Worm (Caenorhabditis elegans) whole organism, L1 larva: ENCODE measurements around the gene F25B4.4.
A peak's percentile ranks its signal among the peaks of the same experiment; 100 is the strongest.

ENCODE experiments used
- C04F5.9 ChIP-seq: sonication (generic microtip); optimal IDR thresholded peaks from 2 replicates; lab custom pipeline; 2016; ENCODE audit warnings: missing genetic modification characterization, missing compliant biosample characterization
- C16A3.4 ChIP-seq: fragments of 150-350 bp; optimal IDR thresholded peaks from 2 replicates; lab custom pipeline; 2014; ENCODE audit warnings: missing biosample characterization, missing genetic modification characterization
- C34B4.2 ChIP-seq: sonication (generic microtip); optimal IDR thresholded peaks from 2 replicates; lab custom pipeline; 2017; ENCODE audit warnings: mild to moderate bottlenecking, missing genetic modification characterization, missing compliant biosample characterization
- F16B12.6 ChIP-seq: fragments of 150-350 bp; optimal IDR thresholded peaks from 2 replicates; lab custom pipeline; 2014; ENCODE audit warnings: missing biosample characterization, missing genetic modification characterization
- Y116A8C.19 ChIP-seq: sonication (generic microtip); optimal IDR thresholded peaks from 2 replicates; lab custom pipeline; 2016; ENCODE audit warnings: missing compliant biosample characterization, missing genetic modification characterization, borderline replicate concordance
- aha-1 ChIP-seq: fragments of 150-350 bp; optimal IDR thresholded peaks from 2 replicates; lab custom pipeline; 2014; ENCODE audit warnings: missing biosample characterization, missing genetic modification characterization
- alr-1 ChIP-seq: fragments of 200-800 bp; sonication (Bioruptor generic); optimal IDR thresholded peaks from 2 replicates; lab custom pipeline; 2018; ENCODE audit warnings: borderline replicate concordance, mild to moderate bottlenecking, missing genetic modification characterization, missing compliant biosample characterization
- blmp-1 ChIP-seq: fragments of 150-350 bp; optimal IDR thresholded peaks from 2 replicates; lab custom pipeline; 2014; ENCODE audit warnings: missing biosample characterization, missing genetic modification characterization
- ceh-88 ChIP-seq: fragments of 200-800 bp; sonication (Bioruptor generic); IDR thresholded peaks from 2 replicates; pipeline ENCODE4 v1.3.6; 2022; ENCODE audit warnings: missing genetic modification characterization, missing compliant biosample characterization
- efl-1 ChIP-seq, 4 experiments: fragments of 150-350 bp; optimal IDR thresholded peaks in 3 of 4; peaks in 1 of 4; 1 replicate in 1 of 4; 2 replicates in 3 of 4; lab custom pipeline; 2014; ENCODE audit warnings: missing biosample characterization in 2 of 4, missing genetic modification characterization in 2 of 4, missing genetic modification reagents in 2 of 4
- egl-13 ChIP-seq: sonication (generic microtip); optimal IDR thresholded peaks from 2 replicates; lab custom pipeline; 2016; ENCODE audit warnings: missing genotype, missing genetic modification reagents, missing genetic modification characterization, missing compliant biosample characterization
- egl-27 ChIP-seq, 2 experiments: fragments of 150-350 bp in 1 of 2; sonication (generic microtip); optimal IDR thresholded peaks; 3 replicates each; lab custom pipeline; 2017 to 2018; ENCODE audit warnings: missing biosample characterization in 2 of 2, missing genetic modification characterization in 2 of 2, missing genetic modification reagents in 2 of 2
- elt-2 ChIP-seq: sonication (generic microtip); optimal IDR thresholded peaks from 2 replicates; lab custom pipeline; 2016; ENCODE audit warnings: missing genetic modification characterization, mild to moderate bottlenecking, inconsistent platforms, missing compliant biosample characterization, missing genetic modification reagents
- elt-3 ChIP-seq, 6 experiments: fragments of 150-350 bp in 1 of 6; sonication (generic microtip); optimal IDR thresholded peaks; 2 replicates each; lab custom pipeline; 2017 to 2018; ENCODE audit warnings: missing biosample characterization in 6 of 6, missing genetic modification characterization in 6 of 6, inconsistent platforms in 1 of 6
- ets-5 ChIP-seq: fragments of 200-800 bp; sonication (Bioruptor generic); IDR thresholded peaks from 2 replicates; pipeline ENCODE4 v1.3.6; 2022; ENCODE audit warnings: missing genetic modification characterization, missing compliant biosample characterization
- fkh-10 ChIP-seq: sonication (generic microtip); optimal IDR thresholded peaks from 2 replicates; lab custom pipeline; 2017; ENCODE audit warnings: missing biosample characterization, missing genetic modification reagents, missing genetic modification characterization
- fkh-4 ChIP-seq: sonication (generic microtip); optimal IDR thresholded peaks from 2 replicates; lab custom pipeline; 2016; ENCODE audit warnings: missing compliant biosample characterization, missing genetic modification characterization, borderline replicate concordance
- fkh-8 ChIP-seq: sonication (generic microtip); optimal IDR thresholded peaks from 2 replicates; lab custom pipeline; 2016; ENCODE audit warnings: mild to moderate bottlenecking, missing genetic modification characterization, missing compliant biosample characterization
- fos-1 ChIP-seq: fragments of 150-350 bp; optimal IDR thresholded peaks from 2 replicates; lab custom pipeline; 2014; ENCODE audit warnings: missing biosample characterization, missing genetic modification characterization
- grh-1 ChIP-seq: fragments of 200-800 bp; sonication (Bioruptor generic); IDR thresholded peaks from 2 replicates; pipeline ENCODE4 v1.3.6; 2022; ENCODE audit warnings: missing genetic modification reagents, missing genetic modification characterization, missing compliant biosample characterization
- hlh-17 ChIP-seq: fragments of 200-800 bp; sonication (Bioruptor generic); optimal IDR thresholded peaks from 2 replicates; lab custom pipeline; 2018; ENCODE audit warnings: missing genetic modification characterization, mild to moderate bottlenecking, missing compliant biosample characterization, moderate library complexity, borderline replicate concordance
- hlh-4 ChIP-seq: sonication (generic microtip); optimal IDR thresholded peaks from 2 replicates; lab custom pipeline; 2016; ENCODE audit warnings: mild to moderate bottlenecking, missing genetic modification characterization, missing compliant biosample characterization
- irx-1 ChIP-seq: sonication (generic microtip); optimal IDR thresholded peaks from 2 replicates; lab custom pipeline; 2016; ENCODE audit warnings: missing genetic modification characterization, missing compliant biosample characterization
- jun-1 ChIP-seq: fragments of 150-350 bp; optimal IDR thresholded peaks from 2 replicates; lab custom pipeline; 2014; ENCODE audit warnings: missing biosample characterization, missing genetic modification reagents, missing genetic modification characterization
- lin-13 ChIP-seq: fragments of 150-350 bp; optimal IDR thresholded peaks from 2 replicates; lab custom pipeline; 2014; ENCODE audit warnings: missing biosample characterization, missing genetic modification reagents, missing genetic modification characterization
- lin-15B ChIP-seq: fragments of 150-350 bp; sonication (generic microtip); optimal IDR thresholded peaks from 3 replicates; lab custom pipeline; 2014; ENCODE audit warnings: missing biosample characterization, missing genetic modification characterization
- lin-39 ChIP-seq: fragments of 150-350 bp; optimal IDR thresholded peaks from 2 replicates; lab custom pipeline; 2014; ENCODE audit warnings: missing biosample characterization, missing genetic modification reagents, missing genetic modification characterization
- lir-3 ChIP-seq: sonication (generic microtip); optimal IDR thresholded peaks from 2 replicates; lab custom pipeline; 2016; ENCODE audit warnings: mild to moderate bottlenecking, missing genetic modification characterization, moderate library complexity, missing compliant biosample characterization; ENCODE audit not compliant: poor library complexity
- mdl-1 ChIP-seq, 2 experiments: fragments of 150-350 bp; optimal IDR thresholded peaks; 2 replicates each; lab custom pipeline; 2014 to 2017; ENCODE audit warnings: missing biosample characterization in 2 of 2, missing genetic modification characterization in 2 of 2, inconsistent platforms in 1 of 2
- mep-1 ChIP-seq: fragments of 150-350 bp; optimal IDR thresholded peaks from 2 replicates; lab custom pipeline; 2014; ENCODE audit warnings: missing biosample characterization, missing genetic modification characterization
- nhr-12 ChIP-seq: sonication (generic microtip); optimal IDR thresholded peaks from 2 replicates; lab custom pipeline; 2017; ENCODE audit warnings: missing biosample characterization, missing genetic modification characterization
- nhr-19 ChIP-seq: fragments of 200-800 bp; sonication (Bioruptor generic); conservative IDR thresholded peaks from 2 replicates; pipeline ENCODE4 v1.3.6; 2022; ENCODE audit warnings: missing genetic modification characterization, missing compliant biosample characterization
- nhr-20 ChIP-seq: sonication (generic microtip); optimal IDR thresholded peaks from 2 replicates; lab custom pipeline; 2016; ENCODE audit warnings: mild to moderate bottlenecking, missing genetic modification characterization, missing compliant biosample characterization
- nhr-237 ChIP-seq: fragments of 150-350 bp; optimal IDR thresholded peaks from 2 replicates; lab custom pipeline; 2014; ENCODE audit warnings: missing biosample characterization, missing genetic modification characterization
- nhr-76 ChIP-seq: sonication (generic microtip); optimal IDR thresholded peaks from 2 replicates; lab custom pipeline; 2017; ENCODE audit warnings: missing biosample characterization, missing genetic modification characterization
- nhr-77 ChIP-seq: fragments of 150-350 bp; optimal IDR thresholded peaks from 2 replicates; lab custom pipeline; 2014; ENCODE audit warnings: missing biosample characterization, missing genetic modification characterization
- nhr-85 ChIP-seq: sonication (generic microtip); peaks from one replicate; lab custom pipeline; 2016; ENCODE audit warnings: missing genetic modification characterization, inconsistent platforms, missing compliant biosample characterization
- pag-3 ChIP-seq: sonication (generic microtip); optimal IDR thresholded peaks from 2 replicates; lab custom pipeline; 2017; ENCODE audit warnings: missing genetic modification characterization, mild to moderate bottlenecking, missing compliant biosample characterization, antibody characterized with exemption, borderline replicate concordance; ENCODE audit not compliant: insufficient read depth
- skn-1 ChIP-seq: fragments of 150-350 bp; optimal IDR thresholded peaks from 2 replicates; lab custom pipeline; 2014; ENCODE audit warnings: missing biosample characterization, missing genetic modification characterization
- snpc-4 ChIP-seq: fragments of 150-350 bp; optimal IDR thresholded peaks from 2 replicates; lab custom pipeline; 2014; ENCODE audit warnings: missing biosample characterization, missing genetic modification characterization
- sox-4 ChIP-seq: sonication (generic microtip); optimal IDR thresholded peaks from 2 replicates; lab custom pipeline; 2016; ENCODE audit warnings: missing genetic modification characterization, missing compliant biosample characterization
- sup-37 ChIP-seq: fragments of 200-800 bp; sonication (Bioruptor generic); optimal IDR thresholded peaks from 2 replicates; lab custom pipeline; 2018; ENCODE audit warnings: mild to moderate bottlenecking, missing genetic modification characterization, missing compliant biosample characterization
- swsn-7 ChIP-seq: sonication (generic microtip); optimal IDR thresholded peaks from 2 replicates; lab custom pipeline; 2016; ENCODE audit warnings: missing genetic modification characterization, missing compliant biosample characterization
- tbx-2 ChIP-seq: sonication (generic microtip); optimal IDR thresholded peaks from 2 replicates; lab custom pipeline; 2016; ENCODE audit warnings: missing genetic modification characterization, missing compliant biosample characterization
- unc-130 ChIP-seq: fragments of 150-350 bp; optimal IDR thresholded peaks from 2 replicates; lab custom pipeline; 2017; ENCODE audit warnings: missing biosample characterization, missing genetic modification characterization, inconsistent platforms
- unc-30 ChIP-seq: sonication (generic microtip); optimal IDR thresholded peaks from 2 replicates; lab custom pipeline; 2017; ENCODE audit warnings: missing biosample characterization, missing genetic modification characterization
- unc-86 ChIP-seq: sonication (generic microtip); optimal IDR thresholded peaks from 2 replicates; lab custom pipeline; 2016; ENCODE audit warnings: missing genetic modification characterization, missing compliant biosample characterization
- zip-4 ChIP-seq: fragments of 200-800 bp; sonication (Bioruptor generic); optimal IDR thresholded peaks from 2 replicates; lab custom pipeline; 2018; ENCODE audit warnings: mild to moderate bottlenecking, missing genetic modification characterization, moderate library complexity, missing compliant biosample characterization
- ztf-11 ChIP-seq, 2 experiments: sonication (generic microtip); optimal IDR thresholded peaks; 2 replicates each; lab custom pipeline; 2016 to 2017; ENCODE audit warnings: missing genetic modification characterization in 2 of 2, missing biosample characterization in 1 of 2, missing compliant biosample characterization in 1 of 2
- ztf-4 ChIP-seq: fragments of 150-350 bp; optimal IDR thresholded peaks from 2 replicates; lab custom pipeline; 2014; ENCODE audit warnings: missing biosample characterization, missing genetic modification characterization

Gene F25B4.4

ce11 chrV:5687115-5687979 is 2.7 kb downstream of the F25B4.4 start, which contains the start of gene F25B4.7 (continued):
- TF ChIP-seq swsn-7 (tag; lab: Kevin White, UChicago) (no peak), efl-1 (optimal IDR thresholded peaks at IDR 0.05; lab: Kevin White, UChicago) (peak; percentile 32 to 36), efl-1 (GFP tag; optimal IDR thresholded peaks at IDR 0.05 in 1 of 2; lab: Kevin White, UChicago) (peak; percentile 25 to 87), grh-1 (GFP tag; lab: Robert Waterston, UW) (no peak), hlh-17 (GFP tag; lab: Kevin White, UChicago) (no peak), ets-5 (GFP tag; lab: Robert Waterston, UW) (no peak), nhr-76 (tag; lab: Kevin White, UChicago) (no peak), unc-86 (no peak), nhr-85 (tag; lab: Kevin White, UChicago) (peak; percentile 80), elt-3 (tag; optimal IDR thresholded peaks at IDR 0.05; lab: Kevin White, UChicago) (peak in 2 of 6 experiments; percentile 18 to 39), snpc-4 (tag; lab: Kevin White, UChicago) (peak; percentile 24), mep-1 (peak; percentile 53), irx-1 (tag; lab: Kevin White, UChicago) (no peak), lin-39 (tag; lab: Kevin White, UChicago) (no peak), hlh-4 (no peak), fos-1 (tag; lab: Kevin White, UChicago) (no peak), egl-13 (tag; lab: Kevin White, UChicago) (no peak), jun-1 (tag; lab: Kevin White, UChicago) (no peak), nhr-20 (peak; percentile 57), skn-1 (tag; lab: Kevin White, UChicago) (peak; percentile 6), nhr-77 (no peak), ceh-88 (GFP tag; lab: Robert Waterston, UW) (no peak), pag-3 (tag; lab: Kevin White, UChicago) (no peak), nhr-19 (peak; percentile 69), fkh-10 (GFP tag; lab: Kevin White, UChicago) (no peak), lin-15B (tag; lab: Kevin White, UChicago) (peak; percentile 9), ztf-11 (tag; optimal IDR thresholded peaks at IDR 0.05; lab: Kevin White, UChicago) (no peak), sup-37 (GFP tag; lab: Kevin White, UChicago) (no peak), blmp-1 (peak; percentile 60), lin-13 (no peak), C34B4.2 (tag; lab: Kevin White, UChicago) (no peak), nhr-237 (tag; lab: Kevin White, UChicago) (no peak), nhr-12 (tag; lab: Kevin White, UChicago) (no peak), egl-27 (tag; optimal IDR thresholded peaks at IDR 0.05; lab: Kevin White, UChicago) (no peak), unc-30 (no peak), ztf-4 (tag; lab: Kevin White, UChicago) (no peak), elt-2 (tag; lab: Kevin White, UChicago) (no peak), alr-1 (tag; lab: Kevin White, UChicago) (no peak), fkh-8 (no peak), lir-3 (tag; lab: Kevin White, UChicago) (no peak), tbx-2 (no peak), mdl-1 (tag; optimal IDR thresholded peaks at IDR 0.05; lab: Kevin White, UChicago) (no peak), zip-4 (GFP tag; lab: Kevin White, UChicago) (no peak), fkh-4 (no peak), Y116A8C.19 (no peak), sox-4 (no peak), unc-130 (tag; lab: Kevin White, UChicago) (no peak), aha-1 (no peak), C16A3.4 (tag; lab: Kevin White, UChicago) (peak; percentile 10), C04F5.9 (tag; lab: Kevin White, UChicago) (no peak), F16B12.6 (tag; lab: Kevin White, UChicago) (no peak)
